Fruit fly (Drosophila melanogaster) whole organism, embryonic: ENCODE measurements around the gene Kah.

ENCODE experiments used
- Awh ChIP-seq: fragments of 200-800 bp; sonication (Bioruptor generic); IDR thresholded peaks from 2 replicates; pipeline ENCODE4, ENCODE4 v1.3.6; 2022; ENCODE audit warnings: missing biosample characterization, missing genetic modification characterization
- Bgb ChIP-seq: fragments of 200-800 bp; sonication (Bioruptor generic); IDR thresholded peaks from 2 replicates; pipeline ENCODE4 v1.3.6; 2022; ENCODE audit warnings: missing biosample characterization, missing genetic modification characterization; ENCODE audit not compliant: partially characterized antibody
- CG12769 ChIP-seq: fragments of 200-800 bp; sonication (Bioruptor generic); optimal IDR thresholded peaks from 2 replicates; lab custom pipeline; 2019; ENCODE audit warnings: missing biosample characterization, mild to moderate bottlenecking, missing genetic modification characterization, moderate library complexity
- CG14441 ChIP-seq: fragments of 200-800 bp; sonication (Bioruptor generic); IDR thresholded peaks from 2 replicates; pipeline ENCODE4 v1.3.6; 2022; ENCODE audit warnings: missing biosample characterization, missing genetic modification characterization
- CG17912 ChIP-seq: fragments of 200-800 bp; sonication (Bioruptor generic); optimal IDR thresholded peaks from 2 replicates; lab custom pipeline; 2018; ENCODE audit warnings: missing biosample characterization, mild to moderate bottlenecking, missing genetic modification characterization
- CG2678 ChIP-seq: fragments of 200-800 bp; sonication (Bioruptor generic); optimal IDR thresholded peaks from 3 replicates; lab custom pipeline; 2019; ENCODE audit warnings: missing biosample characterization, mild to moderate bottlenecking, missing genetic modification characterization, moderate library complexity
- CG3281 ChIP-seq: fragments of 200-800 bp; sonication (Bioruptor generic); optimal IDR thresholded peaks from 3 replicates; lab custom pipeline; 2017; ENCODE audit warnings: missing biosample characterization, mild to moderate bottlenecking, missing genetic modification characterization
- CG3407 ChIP-seq: fragments of 200-800 bp; sonication (Bioruptor generic); optimal IDR thresholded peaks from 2 replicates; lab custom pipeline; 2018; ENCODE audit warnings: missing biosample characterization, mild to moderate bottlenecking, missing genetic modification characterization
- CG34224 ChIP-seq: fragments of 200-800 bp; sonication (Bioruptor generic); IDR thresholded peaks from 3 replicates; pipeline ENCODE4 v1.3.6; 2022; ENCODE audit warnings: missing biosample characterization, missing genetic modification characterization; ENCODE audit not compliant: partially characterized antibody
- CG3995 ChIP-seq: fragments of 200-800 bp; sonication (Bioruptor generic); optimal IDR thresholded peaks from 3 replicates; lab custom pipeline; 2016; ENCODE audit warnings: missing biosample characterization, missing genetic modification characterization
- CG4820 ChIP-seq: fragments of 200-800 bp; sonication (Bioruptor generic); optimal IDR thresholded peaks from 3 replicates; lab custom pipeline; 2016; ENCODE audit warnings: missing biosample characterization, missing genetic modification characterization
- CG8359 ChIP-seq: fragments of 200-800 bp; sonication (Bioruptor generic); optimal IDR thresholded peaks from 2 replicates; lab custom pipeline; 2017; ENCODE audit warnings: missing biosample characterization, mild to moderate bottlenecking, missing genetic modification characterization, borderline replicate concordance
- CG9797 ChIP-seq: fragments of 200-800 bp; sonication (Bioruptor generic); optimal IDR thresholded peaks from 3 replicates; lab custom pipeline; 2018; ENCODE audit warnings: missing biosample characterization, mild to moderate bottlenecking, missing genetic modification characterization
- CG9932 ChIP-seq: fragments of 200-800 bp; sonication (Bioruptor generic); IDR thresholded peaks from 2 replicates; pipeline ENCODE4 v1.3.6; 2022; ENCODE audit warnings: missing biosample characterization, missing genetic modification characterization
- Ets65A ChIP-seq: fragments of 200-800 bp; sonication (Bioruptor generic); peaks from one replicate; lab custom pipeline; 2016; ENCODE audit warnings: missing biosample characterization, missing genetic modification characterization
- H15 ChIP-seq: fragments of 200-800 bp; sonication (Bioruptor generic); IDR thresholded peaks from 3 replicates; pipeline ENCODE4 v1.3.6; 2022; ENCODE audit warnings: missing biosample characterization, missing genetic modification characterization
- HHEX ChIP-seq: fragments of 200-800 bp; sonication (Bioruptor generic); optimal IDR thresholded peaks from 3 replicates; lab custom pipeline; 2017; ENCODE audit warnings: missing biosample characterization, mild to moderate bottlenecking, missing genetic modification characterization, missing genetic modification reagents
- HmgZ ChIP-seq: fragments of 200-800 bp; sonication (Bioruptor generic); optimal IDR thresholded peaks from 2 replicates; lab custom pipeline; 2018; ENCODE audit warnings: missing biosample characterization, mild to moderate bottlenecking, missing genetic modification characterization
- MBD-R2 ChIP-seq: fragments of 200-800 bp; sonication (Bioruptor generic); IDR thresholded peaks from 2 replicates; pipeline ENCODE4 v1.3.6; 2022; ENCODE audit warnings: missing biosample characterization, missing genetic modification characterization
- Neu2 ChIP-seq: fragments of 200-800 bp; sonication (Bioruptor generic); optimal IDR thresholded peaks from 3 replicates; lab custom pipeline; 2016; ENCODE audit warnings: missing biosample characterization, missing genetic modification characterization, borderline replicate concordance
- PHDP ChIP-seq: fragments of 200-800 bp; sonication (Bioruptor generic); optimal IDR thresholded peaks from 3 replicates; lab custom pipeline; 2018; ENCODE audit warnings: missing biosample characterization, mild to moderate bottlenecking, missing genetic modification characterization, moderate library complexity
- Pdp1 ChIP-seq, 2 experiments: fragments of 200-800 bp; sonication (Bioruptor generic); optimal IDR thresholded peaks; 3 replicates each; lab custom pipeline; 2016; ENCODE audit warnings: missing biosample characterization in 2 of 2, missing genetic modification characterization in 2 of 2, mild to moderate bottlenecking in 1 of 2, moderate library complexity in 1 of 2
- Rfx ChIP-seq: fragments of 200-800 bp; sonication (Bioruptor generic); IDR thresholded peaks from 2 replicates; pipeline ENCODE4 v1.3.6; 2022; ENCODE audit warnings: missing biosample characterization, missing genetic modification characterization
- Scr ChIP-seq: fragments of 200-800 bp; sonication (Bioruptor generic); IDR thresholded peaks from 2 replicates; pipeline ENCODE4 v1.3.6; 2022; ENCODE audit warnings: missing biosample characterization, missing genetic modification characterization; ENCODE audit not compliant: partially characterized antibody
- Trl ChIP-seq, 3 experiments: fragments of >200 bp in 2 of 3; fragments of 200-800 bp in 1 of 3; sonication (Bioruptor generic) in 1 of 3; optimal IDR thresholded peaks; 2 replicates in 1 of 3; 3 replicates in 2 of 3; lab custom pipeline; 2016 to 2017; ENCODE audit warnings: missing biosample characterization in 1 of 3, missing genetic modification characterization in 1 of 3
- eyg ChIP-seq: fragments of 200-800 bp; sonication (Bioruptor generic); optimal IDR thresholded peaks from 3 replicates; lab custom pipeline; 2016; ENCODE audit warnings: missing biosample characterization, missing genetic modification characterization
- grn ChIP-seq: fragments of 200-800 bp; sonication (Bioruptor generic); optimal IDR thresholded peaks from 3 replicates; lab custom pipeline; 2017; ENCODE audit warnings: missing biosample characterization, missing genetic modification characterization
- maf-S ChIP-seq: fragments of 200-800 bp; sonication (Bioruptor generic); optimal IDR thresholded peaks from 2 replicates; lab custom pipeline; 2016; ENCODE audit warnings: missing biosample characterization, missing genetic modification characterization
- nau ChIP-seq: fragments of 200-800 bp; sonication (Bioruptor generic); optimal IDR thresholded peaks from 3 replicates; lab custom pipeline; 2017; ENCODE audit warnings: missing biosample characterization, mild to moderate bottlenecking, missing genetic modification characterization, missing genetic modification reagents
- oc ChIP-seq: fragments of 200-800 bp; sonication (Bioruptor generic); optimal IDR thresholded peaks from 2 replicates; lab custom pipeline; 2018; ENCODE audit warnings: missing biosample characterization, mild to moderate bottlenecking, missing genetic modification characterization, moderate library complexity
- odd ChIP-seq: fragments of 200-800 bp; sonication (Bioruptor generic); optimal IDR thresholded peaks from 2 replicates; lab custom pipeline; 2017; ENCODE audit warnings: missing biosample characterization, mild to moderate bottlenecking, missing genetic modification characterization
- pfk ChIP-seq: fragments of 200-800 bp; sonication (Bioruptor generic); optimal IDR thresholded peaks from 2 replicates; lab custom pipeline; 2018; ENCODE audit warnings: missing biosample characterization, mild to moderate bottlenecking, missing genetic modification characterization, moderate library complexity
- sd ChIP-seq: fragments of 200-800 bp; sonication (Bioruptor generic); optimal IDR thresholded peaks from 3 replicates; lab custom pipeline; 2018; ENCODE audit warnings: missing biosample characterization, mild to moderate bottlenecking, missing genetic modification characterization, moderate library complexity
- sug ChIP-seq: fragments of 200-800 bp; optimal IDR thresholded peaks from 2 replicates; lab custom pipeline; 2019; ENCODE audit warnings: missing biosample characterization, mild to moderate bottlenecking, missing genetic modification characterization, moderate library complexity
- tap ChIP-seq: fragments of 200-800 bp; optimal IDR thresholded peaks from 3 replicates; lab custom pipeline; 2019; ENCODE audit warnings: missing biosample characterization, mild to moderate bottlenecking, missing genetic modification characterization, moderate library complexity
- toy ChIP-seq: fragments of 200-800 bp; sonication (Bioruptor generic); IDR thresholded peaks from 2 replicates; pipeline ENCODE4 v1.3.6; 2022; ENCODE audit warnings: missing biosample characterization, missing genetic modification characterization
- tup ChIP-seq: fragments of 200-800 bp; sonication (Bioruptor generic); optimal IDR thresholded peaks from 2 replicates; lab custom pipeline; 2016; ENCODE audit warnings: missing biosample characterization, mild to moderate bottlenecking, missing genetic modification characterization, moderate library complexity
- yki ChIP-seq: fragments of >200 bp; optimal IDR thresholded peaks from 3 replicates; lab custom pipeline; 2018
- zen ChIP-seq: fragments of 200-800 bp; sonication (Bioruptor generic); optimal IDR thresholded peaks from 3 replicates; lab custom pipeline; 2018; ENCODE audit warnings: missing biosample characterization, mild to moderate bottlenecking, missing genetic modification characterization, moderate library complexity
- zfh2 ChIP-seq: fragments of 200-800 bp; sonication (Bioruptor generic); optimal IDR thresholded peaks from 2 replicates; lab custom pipeline; 2016; ENCODE audit warnings: missing biosample characterization, missing genetic modification characterization

Kah gene

DNA sequence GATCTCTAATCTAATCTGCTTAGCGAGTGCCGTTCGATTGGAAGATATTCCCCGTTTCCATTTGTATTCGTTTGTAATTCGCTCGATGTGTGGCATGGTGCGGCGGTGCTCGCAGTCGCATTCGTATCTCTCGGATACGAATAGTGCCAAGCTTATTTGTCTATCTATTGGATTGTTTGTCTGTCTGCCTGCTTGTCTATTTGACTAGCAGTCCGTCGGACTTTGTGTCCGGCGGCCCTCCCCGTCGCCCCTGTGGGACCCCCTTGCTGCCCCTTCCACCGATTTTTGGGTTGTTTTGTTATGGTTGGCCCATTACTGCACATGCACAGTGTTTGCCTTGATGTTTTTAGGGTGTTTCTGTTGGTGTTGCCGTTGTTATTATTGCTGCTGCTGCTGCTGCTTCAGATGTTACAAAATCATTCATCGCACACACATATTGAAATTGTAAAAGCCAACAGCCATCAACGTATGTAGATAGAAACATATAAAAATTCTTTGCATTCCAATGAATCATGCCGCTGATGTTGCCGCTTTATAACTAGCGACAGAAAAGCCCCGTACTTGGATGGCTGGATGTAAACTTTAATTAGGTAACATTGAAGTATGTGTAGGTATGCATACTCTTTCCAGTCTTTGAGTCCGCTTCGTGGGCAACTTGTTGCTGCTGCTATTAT lies 25.8 kb upstream of the Kah start (continued):
- TF ChIP-seq H15 (GFP tag; lab: Robert Waterston, UW) (0 out of 3 replicates have a peak, but pooled peaks have one; percentile 41), CG9797 (GFP tag; lab: Kevin White, UChicago) (no peak), zfh2 (GFP tag; lab: Kevin White, UChicago) (no peak), CG17912 (GFP tag; lab: Kevin White, UChicago) (peak; percentile 64), Trl (optimal IDR thresholded peaks at IDR 0.05; lab: Kevin White, UChicago) (no peak), Trl (GFP tag; optimal IDR thresholded peaks at IDR 0.05; lab: Kevin White, UChicago) (no peak), CG12769 (tag; lab: Kevin White, UChicago) (peak; percentile 93), nau (GFP tag; lab: Kevin White, UChicago) (peak; percentile 54), oc (tag; lab: Kevin White, UChicago) (peak; percentile 89), CG4820 (GFP tag; lab: Kevin White, UChicago) (no peak), Pdp1 (GFP tag; optimal IDR thresholded peaks at IDR 0.05; lab: Kevin White, UChicago) (no peak), tap (tag; lab: Kevin White, UChicago) (no peak), CG3407 (GFP tag; lab: Kevin White, UChicago) (peak; percentile 39), CG14441 (GFP tag; lab: Robert Waterston, UW) (peak; percentile 25; the same call in 1 of the 2 replicates), CG2678 (peak; percentile 21), yki (lab: Kevin White, UChicago) (no peak), eyg (GFP tag; lab: Kevin White, UChicago) (no peak), CG34224 (GFP tag; lab: Robert Waterston, UW) (0 out of 3 replicates have a peak, but pooled peaks have one; percentile 12), Neu2 (GFP tag; lab: Kevin White, UChicago) (no peak), Bgb (GFP tag; lab: Robert Waterston, UW) (0 out of 2 replicates have a peak, but pooled peaks have one; percentile 40), sd (tag; lab: Kevin White, UChicago) (peak; percentile 99), odd (GFP tag; lab: Kevin White, UChicago) (peak; percentile 10), Scr (no peak), Awh (peak; percentile 77), CG8359 (GFP tag; lab: Kevin White, UChicago) (peak; percentile 55), zen (tag; lab: Kevin White, UChicago) (no peak), maf-S (GFP tag; lab: Kevin White, UChicago) (no peak), pfk (GFP tag; lab: Kevin White, UChicago) (peak; percentile 25), CG9932 (peak; percentile 41; the same call in 1 of the 2 replicates), CG3281 (no peak), CG3995 (GFP tag; lab: Kevin White, UChicago) (no peak), HmgZ (tag; lab: Kevin White, UChicago) (peak; percentile 39), PHDP (tag; lab: Kevin White, UChicago) (no peak), MBD-R2 (GFP tag; lab: Robert Waterston, UW) (peak; percentile 29; the same call in 1 of the 2 replicates), sug (peak; percentile 21), HHEX (peak; percentile 23), grn (peak; percentile 81), Rfx (GFP tag; lab: Robert Waterston, UW) (no peak), toy (GFP tag; lab: Robert Waterston, UW) (0 out of 2 replicates have a peak, but pooled peaks have one; percentile 34), tup (GFP tag; lab: Kevin White, UChicago) (no peak), Ets65A (no peak)
